Worm (Caenorhabditis elegans) whole organism, L3 larva: ENCODE data around the gene rps-21.

Experiments used
- R02D3.7 ChIP-seq: fragments of 150-350 bp; optimal IDR thresholded peaks from 2 replicates; lab custom pipeline; 2014; ENCODE audit warnings: missing biosample characterization, missing genetic modification characterization
- ZK546.5 ChIP-seq: sonication (generic microtip); optimal IDR thresholded peaks from 2 replicates; lab custom pipeline; 2017; ENCODE audit warnings: missing biosample characterization, missing genetic modification characterization
- aly-2 ChIP-seq: fragments of 150-350 bp; optimal IDR thresholded peaks from 2 replicates; lab custom pipeline; 2014; ENCODE audit warnings: missing biosample characterization, missing genetic modification characterization
- ama-1 ChIP-seq: fragments of 150-350 bp; optimal IDR thresholded peaks from 2 replicates; lab custom pipeline; 2018
- ceh-16 ChIP-seq: sonication (generic microtip); optimal IDR thresholded peaks from 2 replicates; lab custom pipeline; 2017; ENCODE audit warnings: missing biosample characterization, missing genetic modification characterization
- ceh-28 ChIP-seq: fragments of 150-350 bp; optimal IDR thresholded peaks from 2 replicates; lab custom pipeline; 2014; ENCODE audit warnings: missing biosample characterization, missing genetic modification reagents, missing genetic modification characterization
- ceh-82 ChIP-seq: fragments of 150-350 bp; optimal IDR thresholded peaks from 2 replicates; lab custom pipeline; 2014; ENCODE audit warnings: missing biosample characterization, missing genetic modification characterization
- ceh-9 ChIP-seq: sonication (generic microtip); optimal IDR thresholded peaks from 2 replicates; lab custom pipeline; 2018; ENCODE audit warnings: missing biosample characterization, missing genetic modification characterization
- daf-12 ChIP-seq: fragments of 150-350 bp; optimal IDR thresholded peaks from 2 replicates; lab custom pipeline; 2014; ENCODE audit warnings: missing biosample characterization, missing genetic modification reagents, missing genetic modification characterization
- egl-27 ChIP-seq: sonication (generic microtip); optimal IDR thresholded peaks from 4 replicates; lab custom pipeline; 2017; ENCODE audit warnings: missing biosample characterization, missing genetic modification reagents, missing genetic modification characterization
- egl-5 ChIP-seq: fragments of 150-350 bp; optimal IDR thresholded peaks from 2 replicates; lab custom pipeline; 2017; ENCODE audit warnings: missing biosample characterization, missing genetic modification reagents, missing genetic modification characterization, inconsistent platforms
- elt-1 ChIP-seq: fragments of 150-350 bp; optimal IDR thresholded peaks from 2 replicates; lab custom pipeline; 2014; ENCODE audit warnings: missing biosample characterization, missing genetic modification characterization
- elt-2 ChIP-seq: sonication (generic microtip); optimal IDR thresholded peaks from 2 replicates; lab custom pipeline; 2016; ENCODE audit warnings: missing genetic modification reagents, mild to moderate bottlenecking, missing genetic modification characterization, missing compliant biosample characterization
- elt-3 ChIP-seq, 3 experiments: fragments of 150-350 bp in 1 of 3; sonication (generic microtip) in 2 of 3; optimal IDR thresholded peaks; 2 replicates in 2 of 3; 4 replicates in 1 of 3; lab custom pipeline; 2014 to 2017; ENCODE audit warnings: missing biosample characterization in 3 of 3, missing genetic modification characterization in 3 of 3
- eor-1 ChIP-seq, 2 experiments: fragments of 150-350 bp; optimal IDR thresholded peaks; 2 replicates each; lab custom pipeline; 2014 to 2018; ENCODE audit warnings: missing biosample characterization in 2 of 2, missing genetic modification characterization in 2 of 2
- fkh-10 ChIP-seq: sonication (generic microtip); optimal IDR thresholded peaks from 2 replicates; lab custom pipeline; 2017; ENCODE audit warnings: missing biosample characterization, missing genetic modification reagents, missing genetic modification characterization
- fkh-2 ChIP-seq: fragments of 150-350 bp; optimal IDR thresholded peaks from 2 replicates; lab custom pipeline; 2014; ENCODE audit warnings: missing biosample characterization, missing genetic modification reagents, missing genetic modification characterization
- fos-1 ChIP-seq: fragments of 150-350 bp; optimal IDR thresholded peaks from 2 replicates; lab custom pipeline; 2014; ENCODE audit warnings: missing biosample characterization, missing genetic modification characterization
- hmg-11 ChIP-seq: sonication (generic microtip); optimal IDR thresholded peaks from 2 replicates; lab custom pipeline; 2016; ENCODE audit warnings: missing genetic modification characterization, missing compliant biosample characterization
- jun-1 ChIP-seq: fragments of 150-350 bp; optimal IDR thresholded peaks from 2 replicates; lab custom pipeline; 2014; ENCODE audit warnings: missing biosample characterization, missing genetic modification reagents, missing genetic modification characterization
- lin-15B ChIP-seq: fragments of 150-350 bp; optimal IDR thresholded peaks from 2 replicates; lab custom pipeline; 2014; ENCODE audit warnings: missing biosample characterization, missing genetic modification characterization
- lin-39 ChIP-seq: fragments of 150-350 bp; optimal IDR thresholded peaks from 2 replicates; lab custom pipeline; 2018; ENCODE audit warnings: missing biosample characterization, missing genetic modification reagents, missing genetic modification characterization
- lsy-12 ChIP-seq: sonication (generic microtip); optimal IDR thresholded peaks from 2 replicates; lab custom pipeline; 2016; ENCODE audit warnings: mild to moderate bottlenecking, missing genetic modification characterization, missing compliant biosample characterization
- mdl-1 ChIP-seq: fragments of 150-350 bp; optimal IDR thresholded peaks from 2 replicates; lab custom pipeline; 2014; ENCODE audit warnings: missing biosample characterization, missing genetic modification characterization
- mml-1 ChIP-seq: fragments of 150-350 bp; sonication (generic microtip); optimal IDR thresholded peaks from 3 replicates; lab custom pipeline; 2014; ENCODE audit warnings: missing biosample characterization, missing genetic modification characterization
- nfya-1 ChIP-seq: sonication (generic microtip); optimal IDR thresholded peaks from 2 replicates; lab custom pipeline; 2017; ENCODE audit warnings: missing genetic modification characterization, mild to moderate bottlenecking, missing compliant biosample characterization, antibody characterized with exemption, moderate library complexity; ENCODE audit not compliant: insufficient read depth
- nhr-11 ChIP-seq: fragments of 150-350 bp; optimal IDR thresholded peaks from 2 replicates; lab custom pipeline; 2014; ENCODE audit warnings: missing biosample characterization, missing genetic modification characterization
- nhr-12 ChIP-seq: fragments of 150-350 bp; optimal IDR thresholded peaks from 2 replicates; lab custom pipeline; 2014; ENCODE audit warnings: missing biosample characterization, missing genetic modification characterization
- nhr-23 ChIP-seq: fragments of 150-350 bp; optimal IDR thresholded peaks from 2 replicates; lab custom pipeline; 2014; ENCODE audit warnings: missing biosample characterization, missing genetic modification reagents, missing genetic modification characterization
- nhr-237 ChIP-seq: fragments of 150-350 bp; optimal IDR thresholded peaks from 2 replicates; lab custom pipeline; 2014; ENCODE audit warnings: missing biosample characterization, missing genetic modification characterization
- nhr-25 ChIP-seq: sonication (generic microtip); optimal IDR thresholded peaks from 2 replicates; lab custom pipeline; 2017; ENCODE audit warnings: missing biosample characterization, missing genetic modification characterization
- nhr-28 ChIP-seq: fragments of 150-350 bp; optimal IDR thresholded peaks from 2 replicates; lab custom pipeline; 2014; ENCODE audit warnings: missing biosample characterization, missing genetic modification characterization
- nhr-43 ChIP-seq: sonication (generic microtip); optimal IDR thresholded peaks from 2 replicates; lab custom pipeline; 2016; ENCODE audit warnings: mild to moderate bottlenecking, missing genetic modification characterization, missing compliant biosample characterization; ENCODE audit not compliant: poor library complexity, severe bottlenecking
- nhr-67 ChIP-seq: fragments of 150-350 bp; optimal IDR thresholded peaks from 2 replicates; lab custom pipeline; 2014; ENCODE audit warnings: missing biosample characterization, missing genetic modification characterization
- nhr-76 ChIP-seq: fragments of 150-350 bp; sonication (generic microtip); optimal IDR thresholded peaks from 5 replicates; lab custom pipeline; 2014; ENCODE audit warnings: missing biosample characterization, missing genetic modification characterization
- nhr-77 ChIP-seq: fragments of 150-350 bp; optimal IDR thresholded peaks from 2 replicates; lab custom pipeline; 2014; ENCODE audit warnings: missing biosample characterization, missing genetic modification characterization
- pha-4 ChIP-seq: fragments of 150-350 bp; optimal IDR thresholded peaks from 2 replicates; lab custom pipeline; 2014; ENCODE audit warnings: missing biosample characterization, missing genetic modification reagents, missing genetic modification characterization
- pqm-1 ChIP-seq: fragments of 150-350 bp; optimal IDR thresholded peaks from 2 replicates; lab custom pipeline; 2017; ENCODE audit warnings: missing biosample characterization, missing genetic modification characterization, inconsistent platforms
- sea-2 ChIP-seq: fragments of 150-350 bp; sonication (generic microtip); optimal IDR thresholded peaks from 4 replicates; lab custom pipeline; 2014; ENCODE audit warnings: missing biosample characterization, missing genetic modification reagents, missing genetic modification characterization
- skn-1 ChIP-seq: fragments of 150-350 bp; optimal IDR thresholded peaks from 2 replicates; lab custom pipeline; 2014; ENCODE audit warnings: missing biosample characterization, missing genetic modification characterization
- snpc-4 ChIP-seq: fragments of 150-350 bp; optimal IDR thresholded peaks from 2 replicates; lab custom pipeline; 2014; ENCODE audit warnings: missing biosample characterization, missing genetic modification characterization
- tbx-2 ChIP-seq: sonication (generic microtip); optimal IDR thresholded peaks from 2 replicates; lab custom pipeline; 2016; ENCODE audit warnings: mild to moderate bottlenecking, missing genetic modification characterization, missing compliant biosample characterization
- unc-39 ChIP-seq: sonication (generic microtip); optimal IDR thresholded peaks from 4 replicates; lab custom pipeline; 2017; ENCODE audit warnings: missing biosample characterization, missing genetic modification characterization
- unc-62 ChIP-seq: fragments of 150-350 bp; sonication (generic microtip); optimal IDR thresholded peaks from 4 replicates; lab custom pipeline; 2014; ENCODE audit warnings: missing biosample characterization, missing genetic modification reagents, missing genetic modification characterization
- zag-1 ChIP-seq: fragments of 150-350 bp; optimal IDR thresholded peaks from 2 replicates; lab custom pipeline; 2014; ENCODE audit warnings: missing biosample characterization, missing genetic modification characterization
- ztf-11 ChIP-seq: fragments of 150-350 bp; optimal IDR thresholded peaks from 2 replicates; lab custom pipeline; 2014; ENCODE audit warnings: missing biosample characterization, missing genetic modification characterization
- ztf-4 ChIP-seq: fragments of 150-350 bp; optimal IDR thresholded peaks from 2 replicates; lab custom pipeline; 2014; ENCODE audit warnings: missing biosample characterization, missing genetic modification characterization

rps-21 gene

DNA sequence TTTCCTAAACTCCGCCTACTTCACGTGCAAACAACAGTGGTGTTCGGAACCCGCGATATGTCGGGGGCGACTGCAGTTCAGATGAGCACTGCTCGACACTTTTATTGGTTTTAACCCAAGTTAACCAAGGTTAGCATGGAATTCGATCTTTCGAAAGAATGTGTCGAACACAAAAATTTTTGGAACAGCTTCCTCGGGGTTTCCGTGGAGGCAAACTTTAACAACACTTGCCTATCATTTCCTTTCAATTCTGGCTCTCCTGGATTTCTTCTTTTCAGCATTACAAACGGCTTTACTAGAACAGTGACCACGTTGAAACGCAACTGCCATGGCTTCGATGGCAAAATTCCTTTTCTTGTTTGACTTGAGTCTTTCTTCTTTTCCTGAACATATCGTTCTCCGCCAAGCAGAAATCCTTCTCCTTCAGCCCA lies 48.1 kb downstream of the rps-21 start:
- TF ChIP-seq nhr-28 (tag; lab: Kevin White, UChicago): no peak
- TF ChIP-seq lsy-12: peak; percentile 55
- no peak for TF ChIP-seq aly-2 (tag; lab: Kevin White, UChicago)
- TF ChIP-seq nhr-67 (tag; lab: Kevin White, UChicago): no peak
- no peak for TF ChIP-seq ceh-9 (tag; lab: Kevin White, UChicago)
- peak; percentile 80 for TF ChIP-seq elt-2 (tag; lab: Kevin White, UChicago)
- peak; percentile 98 for TF ChIP-seq snpc-4 (tag; lab: Kevin White, UChicago)
- no peak for TF ChIP-seq zag-1
- no peak for TF ChIP-seq unc-62
- TF ChIP-seq tbx-2: no peak
- no peak for TF ChIP-seq nhr-25 (tag; lab: Kevin White, UChicago)
- no peak for TF ChIP-seq egl-5 (tag; lab: Kevin White, UChicago)
- no peak for TF ChIP-seq ztf-11
- TF ChIP-seq fkh-10: no peak
- peak; percentile 62 for TF ChIP-seq nhr-77
- TF ChIP-seq lin-39: no peak
- TF ChIP-seq nhr-23 (tag; lab: Kevin White, UChicago): no peak
- TF ChIP-seq mdl-1: no peak
- no peak for TF ChIP-seq jun-1
- TF ChIP-seq nhr-11 (tag; lab: Kevin White, UChicago): no peak
- peak; percentile 42 for TF ChIP-seq ceh-28 (tag; lab: Kevin White, UChicago)
- TF ChIP-seq R02D3.7 (tag; lab: Kevin White, UChicago): peak; percentile 31
- TF ChIP-seq ztf-4 (tag; lab: Kevin White, UChicago): no peak
- peak; percentile 8 for TF ChIP-seq lin-15B (tag; lab: Kevin White, UChicago)
- peak; percentile 36 for TF ChIP-seq skn-1 (tag; lab: Kevin White, UChicago)
- no peak for TF ChIP-seq fkh-2
- TF ChIP-seq nhr-76 (tag; lab: Kevin White, UChicago): no peak
- TF ChIP-seq elt-1 (tag; lab: Kevin White, UChicago): no peak
- TF ChIP-seq ZK546.5 (tag; lab: Kevin White, UChicago): no peak
- peak; percentile 91 for TF ChIP-seq ama-1
- peak; percentile 51 for TF ChIP-seq pha-4 (tag; lab: Kevin White, UChicago)
- no peak for TF ChIP-seq daf-12 (tag; lab: Kevin White, UChicago)
- peak in 1 of 3 experiments; percentile 3 for TF ChIP-seq elt-3 (tag; optimal IDR thresholded peaks at IDR 0.05; lab: Kevin White, UChicago)
- TF ChIP-seq egl-27 (tag; lab: Kevin White, UChicago): peak; percentile 78
- TF ChIP-seq unc-39 (tag; lab: Kevin White, UChicago): no peak
- peak; percentile 62 for TF ChIP-seq pqm-1
- TF ChIP-seq nhr-43: no peak
- TF ChIP-seq eor-1 (tag; optimal IDR thresholded peaks at IDR 0.05; lab: Kevin White, UChicago): no peak
- TF ChIP-seq nhr-237 (tag; lab: Kevin White, UChicago): no peak
- TF ChIP-seq sea-2 (GFP tag; lab: Kevin White, UChicago): no peak
- no peak for TF ChIP-seq ceh-16
- TF ChIP-seq hmg-11 (tag; lab: Kevin White, UChicago): no peak
- TF ChIP-seq ceh-82 (tag; lab: Kevin White, UChicago): no peak
- TF ChIP-seq fos-1: no peak
- TF ChIP-seq nfya-1: peak; percentile 61
- TF ChIP-seq mml-1 (tag; lab: Kevin White, UChicago): no peak
- TF ChIP-seq nhr-12 (tag; lab: Kevin White, UChicago): no peak
- TF ChIP-seq, all 47 proteins: peak for 14

DNA sequence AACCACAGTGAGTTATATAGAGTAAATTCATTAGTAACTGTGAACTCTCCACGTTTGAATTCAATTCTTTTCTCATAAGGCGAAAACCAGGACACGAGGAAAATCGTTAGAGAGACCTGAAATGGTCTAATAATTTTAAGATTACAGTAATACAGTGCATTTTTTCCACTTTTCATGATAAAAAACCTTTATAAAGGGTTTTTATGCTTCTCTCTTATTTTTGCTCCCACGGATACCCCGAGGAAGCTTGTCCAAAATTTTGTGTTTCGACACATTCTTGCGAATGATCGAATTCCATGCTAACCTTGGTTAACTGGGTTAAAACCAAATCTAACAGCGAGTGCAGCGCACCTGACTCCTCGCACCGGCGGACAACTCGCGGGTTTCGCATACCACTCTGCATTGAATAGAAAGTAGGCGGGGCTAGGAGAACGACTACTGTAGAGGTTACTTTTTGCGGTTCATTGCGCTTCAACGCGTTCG lies 49.2 kb downstream of the rps-21 start:
- no peak for TF ChIP-seq mdl-1
- no peak for TF ChIP-seq nhr-12 (tag; lab: Kevin White, UChicago)
- no peak for TF ChIP-seq sea-2 (GFP tag; lab: Kevin White, UChicago)
- TF ChIP-seq nhr-43: peak; percentile 43
- TF ChIP-seq egl-27 (tag; lab: Kevin White, UChicago): no peak
- peak; percentile 25 for TF ChIP-seq ama-1
- no peak for TF ChIP-seq ceh-16
- TF ChIP-seq egl-5 (tag; lab: Kevin White, UChicago): no peak
- no peak for TF ChIP-seq fkh-2
- TF ChIP-seq R02D3.7 (tag; lab: Kevin White, UChicago): peak; percentile 31
- TF ChIP-seq ceh-28 (tag; lab: Kevin White, UChicago): no peak
- no peak for TF ChIP-seq unc-39 (tag; lab: Kevin White, UChicago)
- peak; percentile 20 for TF ChIP-seq lsy-12
- no peak for TF ChIP-seq hmg-11 (tag; lab: Kevin White, UChicago)
- TF ChIP-seq ZK546.5 (tag; lab: Kevin White, UChicago): no peak
- no peak for TF ChIP-seq aly-2 (tag; lab: Kevin White, UChicago)
- TF ChIP-seq lin-39: no peak
- TF ChIP-seq nhr-11 (tag; lab: Kevin White, UChicago): no peak
- no peak for TF ChIP-seq fos-1
- TF ChIP-seq pha-4 (tag; lab: Kevin White, UChicago): no peak
- TF ChIP-seq elt-3 (tag; optimal IDR thresholded peaks at IDR 0.05; lab: Kevin White, UChicago): no peak
- TF ChIP-seq unc-62: no peak
- TF ChIP-seq zag-1: no peak
- no peak for TF ChIP-seq nhr-237 (tag; lab: Kevin White, UChicago)
- no peak for TF ChIP-seq ceh-9 (tag; lab: Kevin White, UChicago)
- TF ChIP-seq fkh-10: no peak
- no peak for TF ChIP-seq daf-12 (tag; lab: Kevin White, UChicago)
- peak; percentile 4 for TF ChIP-seq pqm-1
- no peak for TF ChIP-seq lin-15B (tag; lab: Kevin White, UChicago)
- TF ChIP-seq ztf-11: no peak
- TF ChIP-seq jun-1: no peak
- TF ChIP-seq elt-1 (tag; lab: Kevin White, UChicago): no peak
- TF ChIP-seq mml-1 (tag; lab: Kevin White, UChicago): no peak
- TF ChIP-seq nhr-28 (tag; lab: Kevin White, UChicago): no peak
- TF ChIP-seq skn-1 (tag; lab: Kevin White, UChicago): no peak
- no peak for TF ChIP-seq nhr-77
- peak; percentile 17 for TF ChIP-seq elt-2 (tag; lab: Kevin White, UChicago)
- peak; percentile 11 for TF ChIP-seq tbx-2
- peak; percentile 70 for TF ChIP-seq nhr-25 (tag; lab: Kevin White, UChicago)
